Fruit fly (Drosophila melanogaster) whole organism, embryonic: Measurements from ENCODE around the gene scrib.

Source experiments
- Adf1 ChIP-seq: fragments of 200-800 bp; sonication (Bioruptor generic); IDR thresholded peaks from 2 replicates; pipeline ENCODE4 v1.3.6; 2022; ENCODE audit warnings: missing biosample characterization, missing genetic modification characterization
- Awh ChIP-seq: fragments of 200-800 bp; sonication (Bioruptor generic); IDR thresholded peaks from 2 replicates; pipeline ENCODE4, ENCODE4 v1.3.6; 2022; ENCODE audit warnings: missing biosample characterization, missing genetic modification characterization
- Bteb2 ChIP-seq: fragments of 200-800 bp; sonication (Bioruptor generic); optimal IDR thresholded peaks from 2 replicates; lab custom pipeline; 2016; ENCODE audit warnings: missing biosample characterization, missing genetic modification characterization
- CG12071 ChIP-seq: fragments of 200-800 bp; sonication (Bioruptor generic); optimal IDR thresholded peaks from 3 replicates; lab custom pipeline; 2018; ENCODE audit warnings: missing biosample characterization, mild to moderate bottlenecking, missing genetic modification characterization
- CG12219 ChIP-seq: fragments of 200-800 bp; sonication (Bioruptor generic); optimal IDR thresholded peaks from 3 replicates; lab custom pipeline; 2018; ENCODE audit warnings: missing biosample characterization, mild to moderate bottlenecking, missing genetic modification characterization
- CG14014 ChIP-seq: fragments of 200-800 bp; sonication (Bioruptor generic); IDR thresholded peaks from 2 replicates; pipeline ENCODE4 v1.3.6; 2022; ENCODE audit warnings: missing biosample characterization, missing genetic modification characterization
- CG1529 ChIP-seq: fragments of 200-800 bp; sonication (Bioruptor generic); optimal IDR thresholded peaks from 3 replicates; lab custom pipeline; 2018; ENCODE audit warnings: missing biosample characterization, missing genetic modification characterization
- CG15601 ChIP-seq: fragments of 200-800 bp; sonication (Bioruptor generic); optimal IDR thresholded peaks from 3 replicates; lab custom pipeline; 2019; ENCODE audit warnings: missing biosample characterization, mild to moderate bottlenecking, missing genetic modification characterization, moderate library complexity
- CG17328 ChIP-seq: fragments of 200-800 bp; sonication (Bioruptor generic); IDR thresholded peaks from 2 replicates; pipeline ENCODE4 v1.3.6; 2022; ENCODE audit warnings: missing biosample characterization, missing genetic modification characterization
- CG17359 ChIP-seq: fragments of 200-800 bp; sonication (Bioruptor generic); optimal IDR thresholded peaks from 3 replicates; lab custom pipeline; 2018; ENCODE audit warnings: missing biosample characterization, mild to moderate bottlenecking, missing genetic modification characterization, moderate library complexity
- CG17829 ChIP-seq: fragments of 200-800 bp; optimal IDR thresholded peaks from 2 replicates; lab custom pipeline; 2019; ENCODE audit warnings: missing biosample characterization, mild to moderate bottlenecking, missing genetic modification characterization, moderate library complexity
- CG17912 ChIP-seq: fragments of 200-800 bp; sonication (Bioruptor generic); optimal IDR thresholded peaks from 2 replicates; lab custom pipeline; 2018; ENCODE audit warnings: missing biosample characterization, mild to moderate bottlenecking, missing genetic modification characterization
- CG3163 ChIP-seq: fragments of 200-800 bp; sonication (Bioruptor generic); optimal IDR thresholded peaks from 3 replicates; lab custom pipeline; 2016; ENCODE audit warnings: missing biosample characterization, missing genetic modification characterization
- CG33213 ChIP-seq: fragments of 200-800 bp; sonication (Bioruptor generic); optimal IDR thresholded peaks from 3 replicates; lab custom pipeline; 2016; ENCODE audit warnings: missing biosample characterization, missing genetic modification characterization
- CG3407 ChIP-seq: fragments of 200-800 bp; sonication (Bioruptor generic); optimal IDR thresholded peaks from 2 replicates; lab custom pipeline; 2018; ENCODE audit warnings: missing biosample characterization, mild to moderate bottlenecking, missing genetic modification characterization
- CG4360 ChIP-seq: fragments of 200-800 bp; sonication (Bioruptor generic); IDR thresholded peaks from 2 replicates; pipeline ENCODE4 v1.3.6; 2022; ENCODE audit warnings: missing biosample characterization, missing genetic modification characterization
- CG43689 ChIP-seq: fragments of 200-800 bp; sonication (Bioruptor generic); IDR thresholded peaks from 2 replicates; pipeline ENCODE4 v1.3.6; 2022; ENCODE audit warnings: missing biosample characterization, missing genetic modification characterization
- CG6254 ChIP-seq: fragments of 200-800 bp; sonication (Bioruptor generic); optimal IDR thresholded peaks from 3 replicates; lab custom pipeline; 2017; ENCODE audit warnings: mild to moderate bottlenecking, missing biosample characterization, missing genetic modification reagents, missing genetic modification characterization
- CG7556 ChIP-seq: fragments of 200-800 bp; sonication (Bioruptor generic); optimal IDR thresholded peaks from 2 replicates; lab custom pipeline; 2017; ENCODE audit warnings: missing biosample characterization, mild to moderate bottlenecking, missing genetic modification characterization
- CG8281 ChIP-seq: fragments of 200-800 bp; sonication (Bioruptor generic); optimal IDR thresholded peaks from 2 replicates; lab custom pipeline; 2018; ENCODE audit warnings: missing biosample characterization, mild to moderate bottlenecking, missing genetic modification characterization, moderate library complexity
- Dip3 ChIP-seq: fragments of 200-800 bp; sonication (Bioruptor generic); optimal IDR thresholded peaks from 3 replicates; lab custom pipeline; 2016; ENCODE audit warnings: missing biosample characterization, missing genetic modification characterization
- Hr51 ChIP-seq, 2 experiments: fragments of 200-800 bp; sonication (Bioruptor generic); optimal IDR thresholded peaks; 2 replicates in 1 of 2; 3 replicates in 1 of 2; lab custom pipeline; 2016 to 2018; ENCODE audit warnings: missing biosample characterization in 2 of 2, missing genetic modification characterization in 2 of 2, mild to moderate bottlenecking in 1 of 2, moderate library complexity in 1 of 2
- Med ChIP-seq: fragments of 200-800 bp; sonication (Bioruptor generic); peaks from one replicate; lab custom pipeline; 2016; ENCODE audit warnings: missing biosample characterization, missing genetic modification characterization, mild to moderate bottlenecking, inconsistent platforms, moderate library complexity
- NK7.1 ChIP-seq: fragments of 200-800 bp; sonication (Bioruptor generic); optimal IDR thresholded peaks from 3 replicates; lab custom pipeline; 2016; ENCODE audit warnings: missing biosample characterization, missing genetic modification characterization
- Nf-YA ChIP-seq: fragments of 200-800 bp; sonication (Bioruptor generic); IDR thresholded peaks from 2 replicates; pipeline ENCODE4 v1.3.6; 2022; ENCODE audit warnings: missing biosample characterization, missing genetic modification characterization
- Six4 ChIP-seq: fragments of 200-800 bp; sonication (Bioruptor generic); optimal IDR thresholded peaks from 2 replicates; lab custom pipeline; 2016; ENCODE audit warnings: missing biosample characterization, missing genetic modification characterization
- Trl ChIP-seq, 3 experiments: fragments of >200 bp in 2 of 3; fragments of 200-800 bp in 1 of 3; sonication (Bioruptor generic) in 1 of 3; optimal IDR thresholded peaks; 2 replicates in 1 of 3; 3 replicates in 2 of 3; lab custom pipeline; 2016 to 2017; ENCODE audit warnings: missing biosample characterization in 1 of 3, missing genetic modification characterization in 1 of 3
- ara ChIP-seq: fragments of 200-800 bp; sonication (Bioruptor generic); IDR thresholded peaks from 2 replicates; pipeline ENCODE4 v1.3.6; 2022; ENCODE audit warnings: missing biosample characterization, missing genetic modification characterization
- chm ChIP-seq: fragments of 200-800 bp; sonication (Bioruptor generic); IDR thresholded peaks from 2 replicates; pipeline ENCODE4 v1.3.6; 2022; ENCODE audit warnings: missing biosample characterization, missing genetic modification characterization
- croc ChIP-seq: fragments of 200-800 bp; sonication (Bioruptor generic); conservative IDR thresholded peaks from 3 replicates; pipeline ENCODE4 v1.3.6; 2022; ENCODE audit warnings: missing biosample characterization, missing genetic modification characterization
- da ChIP-seq: fragments of 200-800 bp; sonication (Bioruptor generic); optimal IDR thresholded peaks from 2 replicates; lab custom pipeline; 2016; ENCODE audit warnings: missing biosample characterization, missing genetic modification characterization
- fd96Cb ChIP-seq: fragments of 200-800 bp; sonication (Bioruptor generic); optimal IDR thresholded peaks from 2 replicates; lab custom pipeline; 2018; ENCODE audit warnings: missing biosample characterization, mild to moderate bottlenecking, missing genetic modification characterization, moderate library complexity
- gt ChIP-seq: fragments of 200-800 bp; sonication (Bioruptor generic); IDR thresholded peaks from 2 replicates; pipeline ENCODE4 v1.3.6; 2022; ENCODE audit warnings: missing biosample characterization, missing genetic modification characterization
- kni ChIP-seq: fragments of 200-800 bp; sonication (Bioruptor generic); optimal IDR thresholded peaks from 3 replicates; lab custom pipeline; 2017; ENCODE audit warnings: mild to moderate bottlenecking, missing biosample characterization, missing genetic modification reagents, missing genetic modification characterization
- nom ChIP-seq: fragments of 200-800 bp; sonication (Bioruptor generic); optimal IDR thresholded peaks from 2 replicates; lab custom pipeline; 2017; ENCODE audit warnings: missing biosample characterization, missing genetic modification characterization, mild to moderate bottlenecking, moderate library complexity, missing genetic modification reagents
- p53 ChIP-seq: fragments of 200-800 bp; sonication (Bioruptor generic); optimal IDR thresholded peaks from 2 replicates; lab custom pipeline; 2016; ENCODE audit warnings: missing biosample characterization, missing genetic modification characterization
- prd ChIP-seq, 3 experiments: fragments of >200 bp in 2 of 3; fragments of 200-800 bp in 1 of 3; sonication (Bioruptor generic) in 1 of 3; optimal IDR thresholded peaks in 2 of 3; IDR thresholded peaks in 1 of 3; 2 replicates in 2 of 3; 3 replicates in 1 of 3; pipeline versions ENCODE4 v1.3.6 to Lab custom; 2017 to 2022; ENCODE audit warnings: missing biosample characterization in 1 of 3, missing genetic modification characterization in 1 of 3
- pzg ChIP-seq: fragments of 200-800 bp; sonication (Bioruptor generic); optimal IDR thresholded peaks from 3 replicates; lab custom pipeline; 2018; ENCODE audit warnings: missing biosample characterization, mild to moderate bottlenecking, missing genetic modification characterization, moderate library complexity
- sd ChIP-seq: fragments of 200-800 bp; sonication (Bioruptor generic); optimal IDR thresholded peaks from 3 replicates; lab custom pipeline; 2018; ENCODE audit warnings: missing biosample characterization, mild to moderate bottlenecking, missing genetic modification characterization, moderate library complexity
- sim ChIP-seq: fragments of 200-800 bp; sonication (Bioruptor generic); IDR thresholded peaks from 2 replicates; pipeline ENCODE4 v1.3.6; 2022; ENCODE audit warnings: missing biosample characterization, missing genetic modification characterization
- sisA ChIP-seq: fragments of 200-800 bp; sonication (Bioruptor generic); IDR thresholded peaks from 2 replicates; pipeline ENCODE4 v1.3.6; 2022; ENCODE audit warnings: missing biosample characterization, missing genetic modification characterization
- slp2 ChIP-seq: fragments of 200-800 bp; sonication (Bioruptor generic); optimal IDR thresholded peaks from 2 replicates; lab custom pipeline; 2016; ENCODE audit warnings: missing biosample characterization, missing genetic modification characterization
- so ChIP-seq: fragments of 200-800 bp; sonication (Bioruptor generic); IDR thresholded peaks from 3 replicates; pipeline ENCODE4 v1.3.6; 2022; ENCODE audit warnings: missing biosample characterization, missing genetic modification characterization
- sob ChIP-seq: fragments of 200-800 bp; sonication (Bioruptor generic); IDR thresholded peaks from 2 replicates; pipeline ENCODE4 v1.3.6; 2022; ENCODE audit warnings: missing biosample characterization, missing genetic modification characterization
- tio ChIP-seq: fragments of 200-800 bp; sonication (Bioruptor generic); optimal IDR thresholded peaks from 2 replicates; lab custom pipeline; 2017; ENCODE audit warnings: missing biosample characterization, missing genetic modification characterization, inconsistent platforms
- tll ChIP-seq, 2 experiments: fragments of 200-800 bp in 1 of 2; fragments of >200 bp in 1 of 2; sonication (Bioruptor generic) in 1 of 2; optimal IDR thresholded peaks; 2 replicates each; lab custom pipeline; 2017 to 2019; ENCODE audit warnings: missing biosample characterization in 2 of 2, missing genetic modification characterization in 2 of 2, mild to moderate bottlenecking in 1 of 2, moderate library complexity in 1 of 2
- tx ChIP-seq: fragments of 200-800 bp; sonication (Bioruptor generic); optimal IDR thresholded peaks from 2 replicates; lab custom pipeline; 2016; ENCODE audit warnings: missing biosample characterization, missing genetic modification characterization
- unpg ChIP-seq: fragments of 200-800 bp; sonication (Bioruptor generic); optimal IDR thresholded peaks from 3 replicates; lab custom pipeline; 2018; ENCODE audit warnings: missing biosample characterization, mild to moderate bottlenecking, missing genetic modification characterization, moderate library complexity

Gene scrib

dm6 chr3R:26536747-26537221 is 634 bp downstream of the scrib start (continued):
- TF ChIP-seq CG8281 (tag; lab: Kevin White, UChicago) (no peak), unpg (GFP tag; lab: Kevin White, UChicago) (peak; percentile 22), tll (GFP tag; optimal IDR thresholded peaks at IDR 0.05; lab: Kevin White, UChicago) (no peak), fd96Cb (tag; lab: Kevin White, UChicago) (peak; percentile 8), CG14014 (0 out of 2 replicates have a peak, but pooled peaks have one; percentile 5), slp2 (GFP tag; lab: Kevin White, UChicago) (no peak), CG3163 (GFP tag; lab: Kevin White, UChicago) (peak; percentile 6), pzg (GFP tag; lab: Kevin White, UChicago) (no peak), Med (GFP tag; lab: Kevin White, UChicago) (peak; percentile 68), CG6254 (GFP tag; lab: Kevin White, UChicago) (no peak)

dm6 chr3R:26539140-26539539 is 3.0 kb downstream of the scrib start:
- TF ChIP-seq kni (GFP tag; lab: Kevin White, UChicago) (peak; percentile 24), CG33213 (peak; percentile 31), ara (GFP tag; lab: Robert Waterston, UW) (peak; percentile 44; the same call in 1 of the 2 replicates), sisA (GFP tag; lab: Robert Waterston, UW) (no peak), CG4360 (GFP tag; lab: Robert Waterston, UW) (peak; percentile 31; the same call in 1 of the 2 replicates), CG3407 (GFP tag; lab: Kevin White, UChicago) (peak; percentile 31), croc (GFP tag; lab: Robert Waterston, UW) (no peak), tx (GFP tag; lab: Kevin White, UChicago) (no peak), CG17328 (no peak), sd (tag; lab: Kevin White, UChicago) (no peak), CG43689 (GFP tag; lab: Robert Waterston, UW) (no peak), CG6254 (GFP tag; lab: Kevin White, UChicago) (peak; percentile 4), tll (GFP tag; optimal IDR thresholded peaks at IDR 0.05; lab: Kevin White, UChicago) (peak in 1 of 2 experiments; percentile 26), nom (no peak), sob (GFP tag; lab: Robert Waterston, UW) (no peak), Trl (optimal IDR thresholded peaks at IDR 0.05; lab: Kevin White, UChicago) (no peak), Trl (GFP tag; optimal IDR thresholded peaks at IDR 0.05; lab: Kevin White, UChicago) (peak; percentile 17), CG17912 (GFP tag; lab: Kevin White, UChicago) (no peak), CG12219 (GFP tag; lab: Kevin White, UChicago) (no peak), Dip3 (no peak), CG12071 (GFP tag; lab: Kevin White, UChicago) (peak; percentile 9), tio (GFP tag; lab: Kevin White, UChicago) (no peak), CG1529 (GFP tag; lab: Kevin White, UChicago) (peak; percentile 7), Six4 (GFP tag; lab: Kevin White, UChicago) (no peak), prd (optimal IDR thresholded peaks at IDR 0.05; lab: Kevin White, UChicago) (no peak), prd (GFP tag; IDR thresholded peaks at IDR 0.05; lab: Robert Waterston, UW) (0 out of 3 replicates have a peak, but pooled peaks have one; percentile 42), Nf-YA (peak; percentile 46; the same call in 1 of the 2 replicates), CG7556 (GFP tag; lab: Kevin White, UChicago) (no peak), p53 (GFP tag; lab: Kevin White, UChicago) (no peak), Hr51 (GFP tag; optimal IDR thresholded peaks at IDR 0.05; lab: Kevin White, UChicago) (no peak), CG15601 (tag; lab: Kevin White, UChicago) (no peak), Adf1 (no peak), Bteb2 (GFP tag; lab: Kevin White, UChicago) (no peak), so (GFP tag; lab: Robert Waterston, UW) (no peak), CG17359 (tag; lab: Kevin White, UChicago) (peak; percentile 47), chm (0 out of 2 replicates have a peak, but pooled peaks have one; percentile 36), gt (GFP tag; lab: Robert Waterston, UW) (no peak), Awh (peak; percentile 56; the same call in 1 of the 2 replicates), CG17829 (no peak), da (GFP tag; lab: Kevin White, UChicago) (no peak), NK7.1 (GFP tag; lab: Kevin White, UChicago) (no peak), sim (peak; percentile 50; the same call in 1 of the 2 replicates)
